Worm (Caenorhabditis elegans) whole organism, L4/young adult: ENCODE data around the gene gpch-1.

Source experiments
- W03F9.2 ChIP-seq: fragments of 150-350 bp; optimal IDR thresholded peaks from 2 replicates; lab custom pipeline; 2014; ENCODE audit warnings: missing biosample characterization, missing genetic modification characterization
- dao-5 ChIP-seq: sonication (generic microtip); optimal IDR thresholded peaks from 2 replicates; lab custom pipeline; 2016; ENCODE audit warnings: missing genotype, missing genetic modification characterization, moderate library complexity, missing compliant biosample characterization
- him-1 ChIP-seq: sonication (generic microtip); optimal IDR thresholded peaks from 2 replicates; lab custom pipeline; 2016; ENCODE audit warnings: missing genotype, missing genetic modification reagents, missing genetic modification characterization, missing compliant biosample characterization

DNA sequence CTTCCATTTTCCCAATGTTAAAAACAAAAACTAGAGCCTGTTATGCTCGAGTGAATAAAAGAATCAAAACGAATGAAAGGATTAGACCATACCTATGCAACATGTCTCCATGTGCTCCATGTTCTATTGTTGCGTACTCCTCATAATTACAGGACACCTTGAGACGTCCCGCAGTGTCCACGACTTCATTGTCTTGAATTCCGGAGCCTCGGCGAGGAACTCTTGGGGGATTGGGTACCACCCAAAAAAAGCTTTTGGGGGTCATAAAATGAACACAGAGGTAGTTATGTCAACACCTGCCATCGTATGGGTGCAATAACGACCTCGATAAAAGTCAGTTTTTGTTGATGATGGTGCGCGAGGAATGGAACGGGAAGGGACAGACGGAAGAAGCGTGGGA is 46.6 kb downstream of the gpch-1 start:
- TF ChIP-seq dao-5, result no peak
- no peak for TF ChIP-seq W03F9.2 (tag; lab: Kevin White, UChicago)
- TF ChIP-seq him-1 (tag; lab: Kevin White, UChicago), result no peak
